Worm (Caenorhabditis elegans): Measurements from ENCODE around the gene C38C10.3.
A peak's percentile ranks its signal among the peaks of the same experiment; 100 is the strongest.
"Not testable (repeated sequence)": the region's sequence is repeated elsewhere in the genome, so short reads cannot be mapped to it uniquely, and the experiment has no call there.

Gene C38C10.3

ce11 chrIII:9385543-9385942 is at the start of gene C38C10.3:
TSS of gene C38C10.3 (minus strand) at chrIII:9385643.
- TF ChIP-seq ceh-9 (tag; optimal IDR thresholded peaks at IDR 0.05) = no peak
- no peak for TF ChIP-seq F13H6.1 (tag; optimal IDR thresholded peaks at IDR 0.05)

- TF ChIP-seq ceh-22 (tag; optimal IDR thresholded peaks at IDR 0.05) (no peak), nhr-11 (tag; optimal IDR thresholded peaks at IDR 0.05) (no peak), ref-2 (tag; optimal IDR thresholded peaks at IDR 0.05) (no peak), Y22D7AL.16 (tag; optimal IDR thresholded peaks at IDR 0.05) (no peak), ceh-48 (tag; optimal IDR thresholded peaks at IDR 0.05) (no peak), hlh-13 (GFP tag; optimal IDR thresholded peaks at IDR 0.05) (no peak), sdc-2 (tag; optimal IDR thresholded peaks at IDR 0.05) (no peak)
Measured at ce11 chrIII:9434999-9435398, 49.6 kb upstream of the C38C10.3 start.

DNA sequence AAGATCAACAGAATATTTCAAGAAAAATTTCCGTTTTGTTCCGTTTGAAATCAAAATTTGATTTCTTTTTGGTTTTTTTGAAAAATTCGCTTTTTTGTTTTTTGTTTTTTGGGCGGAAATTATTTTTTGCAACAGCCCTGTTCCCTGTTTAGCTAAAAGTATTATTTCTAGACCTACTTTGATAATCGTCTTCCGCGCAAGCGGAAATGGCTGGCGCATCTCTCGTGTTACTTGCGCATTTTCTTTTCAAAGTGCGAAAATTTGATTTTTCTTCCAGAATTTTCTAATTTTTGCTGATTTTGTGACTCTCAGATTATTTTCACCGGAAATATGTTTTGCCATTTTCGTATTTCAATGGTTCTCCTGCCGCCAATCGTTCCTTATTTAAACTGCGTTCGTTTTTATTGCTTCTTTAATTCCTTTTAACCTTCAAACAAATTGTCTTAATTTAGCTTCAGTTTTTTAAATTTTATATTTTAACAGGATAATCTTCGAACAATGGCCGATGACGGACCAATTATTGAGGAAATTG is 48.2 kb upstream of the C38C10.3 start, which contains the start of gene cpar-1:
Gene cpar-1, plus strand, starts transcription at position 482 of the 532 bp plus-strand sequence.
- TF ChIP-seq ceh-6 (GFP tag; optimal IDR thresholded peaks at IDR 0.05) = no peak
- TF ChIP-seq ztf-16 (tag; optimal IDR thresholded peaks at IDR 0.05) = no peak
- TF ChIP-seq rnt-1 (tag; optimal IDR thresholded peaks at IDR 0.05) = no peak
- no peak for TF ChIP-seq hlh-6 (tag; optimal IDR thresholded peaks at IDR 0.05)
- no peak for TF ChIP-seq ceh-9 (tag; optimal IDR thresholded peaks at IDR 0.05)
- TF ChIP-seq fax-1 (tag; optimal IDR thresholded peaks at IDR 0.05) = no peak

DNA sequence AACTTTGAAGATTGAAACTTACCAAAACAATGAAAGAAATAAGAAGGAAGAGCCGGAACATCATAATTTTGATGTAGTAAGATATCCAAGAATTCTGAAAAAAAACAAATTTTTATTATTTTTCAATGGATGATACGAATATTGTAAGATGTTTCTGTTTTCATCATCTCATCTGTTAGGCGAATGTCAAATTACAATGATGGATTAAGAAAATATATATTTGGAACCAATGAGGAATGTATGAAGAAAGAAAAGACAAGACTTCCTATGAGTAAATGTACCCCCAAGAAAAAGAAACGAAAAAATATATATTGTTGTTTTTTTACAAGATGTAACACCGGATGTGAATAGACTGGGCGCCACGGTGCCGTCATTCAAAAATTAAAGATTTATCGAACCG is 40.9 kb upstream of the C38C10.3 start, which contains the start of gene T26G10.5:
Gene T26G10.5, minus strand, starts transcription at position 101 of the 400 bp plus-strand sequence.
- TF ChIP-seq fax-1 (tag; optimal IDR thresholded peaks at IDR 0.05) (no peak), C08G9.2 (tag; optimal IDR thresholded peaks at IDR 0.05) (no peak), nhr-11 (tag; optimal IDR thresholded peaks at IDR 0.05) (no peak), lin-11 (tag; optimal IDR thresholded peaks at IDR 0.05) (no peak), zip-5 (tag; optimal IDR thresholded peaks at IDR 0.05) (no peak), unc-42 (tag; optimal IDR thresholded peaks at IDR 0.05) (no peak), nhr-232 (tag; optimal IDR thresholded peaks at IDR 0.05) (no peak), tbx-7 (tag; optimal IDR thresholded peaks at IDR 0.05) (no peak), K09A11.1 (tag; optimal IDR thresholded peaks at IDR 0.05; ENCODE audit: insufficient read depth) (no peak)

DNA sequence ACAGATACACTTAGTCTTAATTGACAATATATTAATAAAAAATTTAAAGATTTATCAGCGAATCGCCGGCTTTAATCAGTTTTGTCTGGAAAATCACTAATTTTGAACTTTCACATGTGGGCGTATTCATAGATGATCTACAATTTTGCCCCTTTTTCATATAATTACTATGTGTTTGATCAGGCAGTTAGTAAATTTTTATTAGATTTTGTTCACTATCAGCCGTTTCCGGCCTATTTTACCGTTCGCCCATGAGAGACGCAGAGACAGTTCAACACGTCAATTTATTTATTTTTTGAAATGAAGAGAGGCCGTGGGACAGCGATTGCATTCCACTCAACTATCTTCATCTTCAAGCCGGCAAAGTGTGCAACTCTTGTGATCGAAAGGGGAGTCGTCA is 34.8 kb upstream of the C38C10.3 start, which contains the start of gene T26G10.4:
Gene T26G10.4, plus strand, starts transcription at position 301 of the 400 bp plus-strand sequence.
- TF ChIP-seq pag-3 (tag; optimal IDR thresholded peaks at IDR 0.05; ENCODE audit: borderline replicate concordance); lim-6 (tag; optimal IDR thresholded peaks at IDR 0.05); K02D7.2 (tag; optimal IDR thresholded peaks at IDR 0.05): not testable (repeated sequence)

ce11 chrIII:9413340-9413739 is 27.9 kb upstream of the C38C10.3 start, which contains the start of gene T26G10.3:
TSS of gene T26G10.3 (minus strand) at chrIII:9413440.
- TF ChIP-seq unc-55 (GFP tag; optimal IDR thresholded peaks at IDR 0.05) = no peak
- no peak for TF ChIP-seq K02D7.2 (tag; optimal IDR thresholded peaks at IDR 0.05)
- TF ChIP-seq hlh-6 (tag; optimal IDR thresholded peaks at IDR 0.05) = no peak
- TF ChIP-seq ceh-22 (tag; optimal IDR thresholded peaks at IDR 0.05) = no peak
- no peak for TF ChIP-seq madf-2 (tag; optimal IDR thresholded peaks at IDR 0.05)
- no peak for TF ChIP-seq ceh-18 (tag; optimal IDR thresholded peaks at IDR 0.05)

DNA sequence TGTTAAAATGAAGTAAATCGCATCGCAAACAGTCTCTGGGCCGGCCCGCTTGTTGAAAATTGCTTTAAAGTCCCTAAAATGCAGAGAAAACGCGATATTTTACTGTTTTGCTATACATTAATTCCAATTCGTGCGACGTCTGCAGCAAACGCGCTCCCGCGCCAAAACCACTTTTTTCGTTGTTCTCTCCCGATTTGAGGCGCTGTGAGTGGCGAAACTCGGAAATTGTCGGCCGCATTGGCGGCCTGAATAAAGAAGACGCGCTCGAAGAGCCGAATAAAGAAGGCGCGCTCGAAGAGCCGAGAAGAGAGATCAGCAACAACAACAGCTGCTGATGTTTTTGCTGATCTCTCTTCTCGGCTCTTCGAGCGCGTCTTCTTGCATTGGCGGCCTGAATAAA is 22.9 kb upstream of the C38C10.3 start:
- TF ChIP-seq ceh-31 (tag; optimal IDR thresholded peaks at IDR 0.05) = peak; percentile 49

ce11 chrIII:9406600-9406999 is 21.2 kb upstream of the C38C10.3 start, which contains the start of gene T26G10.1:
TSS of gene T26G10.1 (minus strand) at chrIII:9406641.
- TF ChIP-seq nfya-1 (tag; optimal IDR thresholded peaks at IDR 0.05) = peak; percentile 13
- TF ChIP-seq unc-42 (tag; optimal IDR thresholded peaks at IDR 0.05) = peak; percentile 9
- peak; percentile 20 for TF ChIP-seq elt-2 (tag; optimal IDR thresholded peaks at IDR 0.05)
- no peak for TF ChIP-seq ceh-6 (GFP tag; optimal IDR thresholded peaks at IDR 0.05)
- TF ChIP-seq hlh-8 (tag; optimal IDR thresholded peaks at IDR 0.05) = no peak
- peak; percentile 4 for TF ChIP-seq ceh-31 (tag; optimal IDR thresholded peaks at IDR 0.05)
